Fruit fly (Drosophila melanogaster): ENCODE measurements around the gene Npc2c.

Gene Npc2c

dm6 chr3R:10093252-10094030 lies 33.4 kb downstream of the Npc2c start (continued):
- TF ChIP-seq kni (GFP tag; optimal IDR thresholded peaks at IDR 0.05) (peak; percentile 32), cato (GFP tag; optimal IDR thresholded peaks at IDR 0.05; ENCODE audit: borderline replicate concordance) (no peak), CG33213 (GFP tag; optimal IDR thresholded peaks at IDR 0.05) (no peak), zfh2 (GFP tag; optimal IDR thresholded peaks at IDR 0.05) (no peak), nerfin-1 (tag; optimal IDR thresholded peaks at IDR 0.05) (no peak), Med (GFP tag) (peak; percentile 84), CG9876 (GFP tag; optimal IDR thresholded peaks at IDR 0.05) (no peak), BEAF-32 (GFP tag; optimal IDR thresholded peaks at IDR 0.05) (no peak), Sry-β (GFP tag; optimal IDR thresholded peaks at IDR 0.05) (no peak), CG7357 (GFP tag; IDR thresholded peaks at IDR 0.05) (no peak), grn (GFP tag; optimal IDR thresholded peaks at IDR 0.05) (no peak), hbn (GFP tag; IDR thresholded peaks at IDR 0.05; ENCODE audit: partially characterized antibody) (no peak), bcd (GFP tag; optimal IDR thresholded peaks at IDR 0.05) (no peak), hb (GFP tag; IDR thresholded peaks at IDR 0.05; ENCODE audit: partially characterized antibody) (no peak), CG2678 (tag; optimal IDR thresholded peaks at IDR 0.05) (peak; percentile 21), CG10366 (GFP tag; IDR thresholded peaks at IDR 0.05) (no peak), ttk (GFP tag; IDR thresholded peaks at IDR 0.05) (no peak), CG2120 (GFP tag; optimal IDR thresholded peaks at IDR 0.05) (no peak), caup (GFP tag; optimal IDR thresholded peaks at IDR 0.05; ENCODE audit: severe bottlenecking) (no peak), dimm (GFP tag; IDR thresholded peaks at IDR 0.05) (no peak), CG3838 (GFP tag; optimal IDR thresholded peaks at IDR 0.05) (no peak), twi (tag; optimal IDR thresholded peaks at IDR 0.05) (no peak), CG7556 (GFP tag; optimal IDR thresholded peaks at IDR 0.05) (no peak), CkIIα-i1 (GFP tag; IDR thresholded peaks at IDR 0.05) (no peak), trem (tag; optimal IDR thresholded peaks at IDR 0.05) (no peak), Vsx1 (GFP tag; optimal IDR thresholded peaks at IDR 0.05) (no peak), fru (optimal IDR thresholded peaks at IDR 0.05) (no peak), Lim3 (GFP tag; IDR thresholded peaks at IDR 0.05) (no peak), CG9817 (tag; optimal IDR thresholded peaks at IDR 0.05) (no peak), MBD-R2 (GFP tag; IDR thresholded peaks at IDR 0.05) (no peak), ham (GFP tag; IDR thresholded peaks at IDR 0.05) (no peak), NK7.1 (GFP tag; optimal IDR thresholded peaks at IDR 0.05) (no peak), CG10431 (GFP tag; optimal IDR thresholded peaks at IDR 0.05) (no peak), CG12299 (tag; optimal IDR thresholded peaks at IDR 0.05) (no peak), disco-r (GFP tag; optimal IDR thresholded peaks at IDR 0.05) (no peak), sens (GFP tag) (no peak), CG2875 (GFP tag; optimal IDR thresholded peaks at IDR 0.05) (no peak), CG8281 (tag; optimal IDR thresholded peaks at IDR 0.05) (no peak), Hmx (GFP tag; optimal IDR thresholded peaks at IDR 0.05) (no peak), CG30403 (GFP tag; optimal IDR thresholded peaks at IDR 0.05) (no peak), vvl (GFP tag; IDR thresholded peaks at IDR 0.05) (no peak; the same call in none of the 2 replicates), vnd (GFP tag; IDR thresholded peaks at IDR 0.05; ENCODE audit: partially characterized antibody) (no peak), mld (GFP tag; IDR thresholded peaks at IDR 0.05; ENCODE audit: partially characterized antibody) (no peak), CG9609 (GFP tag; optimal IDR thresholded peaks at IDR 0.05) (no peak), cg (GFP tag; optimal IDR thresholded peaks at IDR 0.05) (peak; percentile 87), Sox100B (GFP tag; optimal IDR thresholded peaks at IDR 0.05) (no peak), CG11456 (GFP tag; IDR thresholded peaks at IDR 0.05) (no peak), CG11560 (tag; IDR thresholded peaks at IDR 0.05) (no peak), Rfx (GFP tag; IDR thresholded peaks at IDR 0.05) (no peak), jing (GFP tag; optimal IDR thresholded peaks at IDR 0.05) (no peak)

All from whole organism, embryonic.